Fruit fly (Drosophila melanogaster): ENCODE measurements around the gene Prosbeta3.

The Prosbeta3 gene

dm6 chr3R:8992928-8993579 is 13.0 kb downstream of the Prosbeta3 start, which contains the start of gene CG11975 (continued):
- peak in 1 of 2 experiments; percentile 51 for TF ChIP-seq tll (GFP tag; optimal IDR thresholded peaks at IDR 0.05)
- TF ChIP-seq Atf3 (GFP tag; optimal IDR thresholded peaks at IDR 0.05): peak; percentile 46
- peak; percentile 86 for TF ChIP-seq nmo (GFP tag; optimal IDR thresholded peaks at IDR 0.05)
- peak; percentile 91 for TF ChIP-seq HmgD (GFP tag; optimal IDR thresholded peaks at IDR 0.05)
- TF ChIP-seq E2f1 (GFP tag; IDR thresholded peaks at IDR 0.05): 0 out of 2 replicates have a peak, but pooled peaks have one; percentile 39
- peak; percentile 30 for TF ChIP-seq CG4328 (GFP tag; optimal IDR thresholded peaks at IDR 0.05)
- no peak for TF ChIP-seq cad (GFP tag; optimal IDR thresholded peaks at IDR 0.05)
- TF ChIP-seq CG8944 (GFP tag; optimal IDR thresholded peaks at IDR 0.05): peak; percentile 84
- peak; percentile 40; the same call in 1 of the 3 replicates for TF ChIP-seq Optix (GFP tag; IDR thresholded peaks at IDR 0.05)
- peak; percentile 61; the same call in 2 of the 3 replicates for TF ChIP-seq CG34224 (GFP tag; IDR thresholded peaks at IDR 0.05; ENCODE audit: partially characterized antibody)
- TF ChIP-seq ara (GFP tag; IDR thresholded peaks at IDR 0.05): no peak
- peak; percentile 83 to 96 for TF ChIP-seq Pdp1 (GFP tag; optimal IDR thresholded peaks at IDR 0.05)
- 0 out of 3 replicates have a peak, but pooled peaks have one; percentile 11 for TF ChIP-seq hb (GFP tag; IDR thresholded peaks at IDR 0.05; ENCODE audit: partially characterized antibody)
- peak; percentile 91 for TF ChIP-seq CG30403 (GFP tag; optimal IDR thresholded peaks at IDR 0.05)
- TF ChIP-seq emc (GFP tag; optimal IDR thresholded peaks at IDR 0.05): peak; percentile 36
- no peak for TF ChIP-seq cg (GFP tag; optimal IDR thresholded peaks at IDR 0.05)
- peak; percentile 92 for TF ChIP-seq HLH54F (GFP tag; optimal IDR thresholded peaks at IDR 0.05)
- TF ChIP-seq Ets97D (GFP tag; optimal IDR thresholded peaks at IDR 0.05): peak; percentile 82
- peak; percentile 64 for TF ChIP-seq Fer1 (GFP tag; optimal IDR thresholded peaks at IDR 0.05)
- peak; percentile 52; the same call in 2 of the 3 replicates for TF ChIP-seq croc (GFP tag; conservative IDR thresholded peaks at IDR 0.05)
- TF ChIP-seq rib (GFP tag; IDR thresholded peaks at IDR 0.05): no peak
- peak; percentile 59 for TF ChIP-seq mirr (GFP tag; optimal IDR thresholded peaks at IDR 0.05)
- peak; percentile 36 for TF ChIP-seq CG6813 (GFP tag; optimal IDR thresholded peaks at IDR 0.05)
- TF ChIP-seq ewg (GFP tag; optimal IDR thresholded peaks at IDR 0.05): peak; percentile 50
- no peak for TF ChIP-seq CG2678 (tag; optimal IDR thresholded peaks at IDR 0.05)
- TF ChIP-seq CG8478 (optimal IDR thresholded peaks at IDR 0.05): no peak
- TF ChIP-seq otp (GFP tag; IDR thresholded peaks at IDR 0.05): no peak
- TF ChIP-seq gro (GFP tag; optimal IDR thresholded peaks at IDR 0.05): peak; percentile 86
- TF ChIP-seq nerfin-2 (GFP tag; IDR thresholded peaks at IDR 0.05; ENCODE audit: partially characterized antibody): no peak
- peak; percentile 78 for TF ChIP-seq CG12391 (tag; optimal IDR thresholded peaks at IDR 0.05)
- no peak for TF ChIP-seq kah (GFP tag; optimal IDR thresholded peaks at IDR 0.05)
- TF ChIP-seq CG7786 (GFP tag; optimal IDR thresholded peaks at IDR 0.05): peak; percentile 90
- peak; percentile 80 for TF ChIP-seq CG17361 (GFP tag; IDR thresholded peaks at IDR 0.05)
- peak; percentile 70 for TF ChIP-seq Atf-2 (GFP tag; optimal IDR thresholded peaks at IDR 0.05)
- TF ChIP-seq Six4 (GFP tag; optimal IDR thresholded peaks at IDR 0.05): peak; percentile 67
- peak; percentile 67 for TF ChIP-seq trh (GFP tag; optimal IDR thresholded peaks at IDR 0.05)
- TF ChIP-seq CG12299 (tag; optimal IDR thresholded peaks at IDR 0.05): peak; percentile 49
- peak; percentile 86 for TF ChIP-seq sob (GFP tag; IDR thresholded peaks at IDR 0.05)
- no peak for TF ChIP-seq pfk (GFP tag; optimal IDR thresholded peaks at IDR 0.05)
- peak; percentile 25; the same call in 1 of the 2 replicates for TF ChIP-seq HLH3B (GFP tag; IDR thresholded peaks at IDR 0.05)
- TF ChIP-seq CG4424 (GFP tag; optimal IDR thresholded peaks at IDR 0.05): peak; percentile 77
- 0 out of 3 replicates have a peak, but pooled peaks have one; percentile 4 for TF ChIP-seq CG7963 (GFP tag; IDR thresholded peaks at IDR 0.05; ENCODE audit: partially characterized antibody)
- TF ChIP-seq CG1529 (GFP tag; optimal IDR thresholded peaks at IDR 0.05): peak; percentile 51
- TF ChIP-seq CG43689 (GFP tag; IDR thresholded peaks at IDR 0.05): no peak
- peak; percentile 58 for TF ChIP-seq ftz-f1 (GFP tag; optimal IDR thresholded peaks at IDR 0.05)
- TF ChIP-seq CG4854 (GFP tag; optimal IDR thresholded peaks at IDR 0.05): peak; percentile 71
- TF ChIP-seq Dbx (GFP tag; IDR thresholded peaks at IDR 0.05): peak; percentile 81; the same call in 2 of the 3 replicates
- peak; percentile 44; the same call in 1 of the 2 replicates for TF ChIP-seq CG4404 (GFP tag; IDR thresholded peaks at IDR 0.05)
- peak; percentile 59 for TF ChIP-seq dmrt11E (tag; optimal IDR thresholded peaks at IDR 0.05)

All from whole organism, embryonic.